Worm (Caenorhabditis elegans): Measurements from ENCODE around the gene trm-2A.

DNA sequence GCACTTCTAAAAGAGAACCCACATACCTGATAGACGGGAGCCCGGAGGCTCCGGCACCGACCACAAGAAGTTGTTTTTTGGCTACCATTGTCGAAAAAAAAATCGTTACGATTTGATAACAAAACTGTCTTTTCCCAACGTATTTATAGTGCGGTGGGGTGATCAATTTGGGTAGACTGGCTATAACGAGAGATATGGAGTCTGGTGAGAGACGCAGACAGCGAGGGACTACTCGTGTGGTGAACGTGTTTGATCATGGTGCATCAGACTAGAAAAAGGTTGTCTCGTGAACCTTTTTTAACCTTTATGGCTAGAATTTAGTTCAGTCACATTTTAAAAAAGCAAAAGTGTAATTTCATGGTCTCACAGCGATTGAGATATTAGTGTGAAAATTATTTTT, 1.3 kb upstream of the trm-2A start, which contains the start of gene fmo-5:
- TF ChIP-seq cnd-1 (tag; optimal IDR thresholded peaks at IDR 0.05) (no peak), lsy-2 (tag; optimal IDR thresholded peaks at IDR 0.05) (no peak), nhr-76 (tag; optimal IDR thresholded peaks at IDR 0.05) (no peak), blmp-1 (tag; optimal IDR thresholded peaks at IDR 0.05) (no peak)
